Fruit fly (Drosophila melanogaster): Measurements from ENCODE around the gene CG31688.

Gene CG31688

DNA sequence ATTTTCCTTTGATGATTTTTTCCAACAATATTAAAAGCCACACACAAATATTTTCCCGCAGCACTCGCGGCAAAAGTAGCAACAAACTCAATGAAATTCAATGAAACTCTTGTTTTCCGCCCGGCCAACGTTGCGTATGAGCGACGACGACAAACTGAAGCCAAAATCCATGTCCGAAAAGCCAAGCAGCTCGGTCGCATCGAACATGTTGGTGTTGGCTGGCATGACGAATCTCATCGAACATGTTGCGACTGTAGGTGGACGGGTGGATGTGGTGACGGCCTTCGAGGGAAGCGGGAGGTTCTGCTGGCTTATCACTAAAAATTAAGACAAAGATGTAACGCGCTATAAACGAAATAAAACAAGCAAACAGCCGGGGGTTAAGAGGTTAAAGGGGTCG lies 26.8 kb upstream of the CG31688 start:
- TF ChIP-seq CG32264 (GFP tag; optimal IDR thresholded peaks at IDR 0.05) (no peak), br (GFP tag; optimal IDR thresholded peaks at IDR 0.05) (no peak), Dfd (GFP tag; optimal IDR thresholded peaks at IDR 0.05) (no peak), dmrt93B (GFP tag; optimal IDR thresholded peaks at IDR 0.05) (no peak), Hnf4 (GFP tag; optimal IDR thresholded peaks at IDR 0.05) (no peak), lola (GFP tag; optimal IDR thresholded peaks at IDR 0.05) (no peak), CrebA (GFP tag; optimal IDR thresholded peaks at IDR 0.05; ENCODE audit: borderline replicate concordance) (no peak), pan (optimal IDR thresholded peaks at IDR 0.05) (no peak), jim (GFP tag; optimal IDR thresholded peaks at IDR 0.05) (no peak), Dif (GFP tag; optimal IDR thresholded peaks at IDR 0.05; ENCODE audit: partially characterized antibody) (no peak), Vsx2 (GFP tag; optimal IDR thresholded peaks at IDR 0.05; ENCODE audit: partially characterized antibody) (no peak), Rel (GFP tag; optimal IDR thresholded peaks at IDR 0.05) (no peak), Rel (tag; optimal IDR thresholded peaks at IDR 0.05) (no peak), woc (GFP tag; optimal IDR thresholded peaks at IDR 0.05) (no peak), usp (GFP tag; optimal IDR thresholded peaks at IDR 0.05) (no peak), Myc (optimal IDR thresholded peaks at IDR 0.05) (no peak), brk (GFP tag; optimal IDR thresholded peaks at IDR 0.05) (no peak), Mio (GFP tag; optimal IDR thresholded peaks at IDR 0.05) (no peak), GATAd (GFP tag; optimal IDR thresholded peaks at IDR 0.05) (no peak)

DNA sequence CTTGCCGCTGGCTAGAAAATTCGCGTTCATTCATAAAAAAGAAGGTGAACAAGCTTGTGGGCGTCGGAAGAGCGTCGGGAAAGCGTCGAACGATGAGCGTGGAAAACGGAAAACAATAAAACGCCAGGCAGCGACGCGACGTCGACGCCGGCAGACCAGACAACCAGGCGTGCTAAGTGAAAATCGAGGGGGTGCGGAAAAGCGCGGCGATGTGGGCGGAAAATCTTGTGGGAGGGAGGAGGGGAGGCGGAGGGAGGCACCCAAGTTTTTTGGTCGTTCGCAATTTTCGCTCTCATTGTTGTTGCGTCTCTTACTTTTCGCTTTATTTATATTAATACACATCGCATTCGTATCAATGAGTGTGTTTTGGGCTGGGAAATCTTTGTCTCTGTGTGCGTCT lies 25.1 kb upstream of the CG31688 start:
- TF ChIP-seq fru (GFP tag; optimal IDR thresholded peaks at IDR 0.05) (peak; percentile 7), Abd-B (GFP tag; optimal IDR thresholded peaks at IDR 0.05) (no peak)

DNA sequence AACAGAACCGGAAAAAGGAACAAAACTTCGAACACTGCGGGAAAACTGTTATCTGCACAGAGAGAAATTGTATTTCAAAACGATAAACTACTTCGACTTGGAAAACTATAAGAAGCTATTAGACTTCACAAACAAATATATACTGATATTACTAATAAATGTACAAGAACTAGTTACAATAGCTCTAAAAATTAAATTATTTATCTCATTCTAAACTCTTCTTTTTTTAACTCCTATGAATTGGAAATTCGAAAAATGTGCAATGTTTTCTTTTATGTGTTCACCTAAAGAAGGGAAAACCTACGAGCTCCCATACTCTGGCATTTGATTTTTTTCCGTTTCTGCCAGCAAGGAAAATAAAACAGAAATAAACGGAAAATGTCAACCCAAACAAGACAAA lies 24.6 kb upstream of the CG31688 start:
- TF ChIP-seq ey (GFP tag; optimal IDR thresholded peaks at IDR 0.05), result no peak
- no peak for TF ChIP-seq CrebA (GFP tag; optimal IDR thresholded peaks at IDR 0.05; ENCODE audit: borderline replicate concordance)
- no peak for TF ChIP-seq Hr78 (GFP tag; optimal IDR thresholded peaks at IDR 0.05)
- TF ChIP-seq pan (optimal IDR thresholded peaks at IDR 0.05), result no peak
- TF ChIP-seq dl (GFP tag; optimal IDR thresholded peaks at IDR 0.05; ENCODE audit: insufficient read depth in 1 of 2, partially characterized antibody in 2 of 2), result no peak

DNA sequence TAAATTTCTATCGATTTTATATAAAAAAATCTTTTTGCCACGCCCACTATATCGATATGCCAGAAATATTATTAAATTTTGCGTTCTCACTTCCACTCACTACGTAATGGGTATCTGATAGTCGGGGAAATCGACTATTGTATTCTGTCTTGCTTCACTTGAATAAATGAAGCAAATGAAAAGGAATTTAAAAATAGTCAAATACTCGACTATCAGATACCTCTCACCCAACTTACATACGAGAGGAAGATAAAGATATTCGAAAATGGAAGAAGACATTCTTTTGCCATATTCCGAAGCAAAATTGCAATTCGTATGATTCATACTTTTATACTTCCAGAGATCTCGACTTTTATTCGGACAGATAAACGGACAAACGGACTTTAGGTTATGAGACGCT lies 12.2 kb upstream of the CG31688 start:
- no peak for TF ChIP-seq Sp1 (GFP tag; optimal IDR thresholded peaks at IDR 0.05)
- TF ChIP-seq dl (GFP tag; optimal IDR thresholded peaks at IDR 0.05; ENCODE audit: insufficient read depth in 1 of 2, partially characterized antibody in 2 of 2), result no peak
- TF ChIP-seq Hr78 (GFP tag; optimal IDR thresholded peaks at IDR 0.05), result no peak
- TF ChIP-seq h (GFP tag; optimal IDR thresholded peaks at IDR 0.05), result no peak
- TF ChIP-seq dmrt93B (GFP tag; optimal IDR thresholded peaks at IDR 0.05), result no peak
- no peak for TF ChIP-seq tai (GFP tag; optimal IDR thresholded peaks at IDR 0.05)

DNA sequence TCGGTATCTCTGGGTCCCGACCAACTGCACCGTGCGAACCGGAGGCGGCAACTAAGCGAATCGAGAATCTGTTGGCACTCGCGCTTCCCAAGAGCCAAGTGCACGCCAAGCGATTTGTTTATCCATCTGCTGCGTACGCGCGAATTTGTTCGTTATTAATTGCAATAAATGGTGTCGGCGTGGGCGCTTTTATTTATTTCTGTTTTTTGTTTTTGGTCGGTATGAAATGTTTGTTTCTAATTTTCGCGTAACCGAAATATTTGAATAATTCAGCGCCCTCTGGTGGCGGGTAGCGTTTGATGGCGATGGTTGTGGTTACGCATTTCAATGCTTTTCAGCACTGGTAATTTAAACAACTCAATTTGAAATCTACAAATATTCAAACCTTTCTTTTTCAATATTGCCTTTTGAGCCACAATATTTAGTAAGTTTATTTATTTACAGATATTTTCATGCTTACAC lies 11.2 kb upstream of the CG31688 start, which contains the start of gene CG10947:
Gene CG10947 (minus strand): TSS at position 51 of the 462 bp plus-strand sequence.
- TF ChIP-seq Jra (GFP tag; optimal IDR thresholded peaks at IDR 0.05) (peak; percentile 9), OdsH (GFP tag; optimal IDR thresholded peaks at IDR 0.05) (peak; percentile 22), Abd-B (GFP tag; optimal IDR thresholded peaks at IDR 0.05) (no peak), br (GFP tag; optimal IDR thresholded peaks at IDR 0.05) (peak; percentile 27), rgr (GFP tag; optimal IDR thresholded peaks at IDR 0.05) (peak; percentile 62), fru (GFP tag; optimal IDR thresholded peaks at IDR 0.05) (peak; percentile 35), foxo (GFP tag; optimal IDR thresholded peaks at IDR 0.05) (peak in 1 of 2 experiments; percentile 49), Hr78 (GFP tag; optimal IDR thresholded peaks at IDR 0.05) (no peak), Hr83 (GFP tag; optimal IDR thresholded peaks at IDR 0.05; ENCODE audit: poor library complexity, severe bottlenecking) (peak; percentile 26), Myc (optimal IDR thresholded peaks at IDR 0.05) (no peak), sv (GFP tag; optimal IDR thresholded peaks at IDR 0.05) (peak; percentile 65), h (GFP tag; optimal IDR thresholded peaks at IDR 0.05) (peak; percentile 40), Hnf4 (GFP tag; optimal IDR thresholded peaks at IDR 0.05) (peak; percentile 49)

Measured in whole organism, wandering third instar larva.